Fruit fly (Drosophila melanogaster) whole organism, wandering third instar larva: ENCODE data around the gene CG9759.

ENCODE experiments used
- Abd-B ChIP-seq: fragments of >200 bp; optimal IDR thresholded peaks from 2 replicates; lab custom pipeline; 2017; ENCODE audit warnings: missing biosample characterization, missing genetic modification characterization
- CG32264 ChIP-seq: fragments of 200-800 bp; sonication (Bioruptor generic); optimal IDR thresholded peaks from 2 replicates; lab custom pipeline; 2016; ENCODE audit warnings: missing biosample characterization, missing genetic modification characterization
- CG9705 ChIP-seq: fragments of 200-800 bp; sonication (Bioruptor generic); optimal IDR thresholded peaks from 2 replicates; lab custom pipeline; 2018; ENCODE audit warnings: missing biosample characterization, mild to moderate bottlenecking, missing genetic modification characterization
- CrebA ChIP-seq: fragments of 200-800 bp; sonication (Bioruptor generic); optimal IDR thresholded peaks from 2 replicates; lab custom pipeline; 2016; ENCODE audit warnings: missing biosample characterization, mild to moderate bottlenecking, missing genetic modification characterization, borderline replicate concordance
- GATAd ChIP-seq: sonication (Bioruptor generic); optimal IDR thresholded peaks from 2 replicates; lab custom pipeline; 2016; ENCODE audit warnings: missing biosample characterization, missing genetic modification characterization
- HLH106 ChIP-seq: fragments of 200-800 bp; optimal IDR thresholded peaks from 3 replicates; lab custom pipeline; 2019; ENCODE audit warnings: missing biosample characterization, mild to moderate bottlenecking, missing genetic modification characterization, moderate library complexity
- Hr83 ChIP-seq: fragments of 200-300 bp; sonication (Bioruptor generic); optimal IDR thresholded peaks from 2 replicates; lab custom pipeline; 2016; ENCODE audit warnings: missing biosample characterization, mild to moderate bottlenecking, missing genetic modification characterization, moderate library complexity; ENCODE audit not compliant: poor library complexity, severe bottlenecking
- Mio ChIP-seq: sonication (Bioruptor generic); optimal IDR thresholded peaks from 2 replicates; lab custom pipeline; 2016; ENCODE audit warnings: missing biosample characterization, missing genetic modification characterization
- Myc ChIP-seq: fragments of >200 bp; optimal IDR thresholded peaks from 2 replicates; lab custom pipeline; 2017
- OdsH ChIP-seq: fragments of 200-800 bp; sonication (Bioruptor generic); optimal IDR thresholded peaks from 2 replicates; lab custom pipeline; 2016; ENCODE audit warnings: missing biosample characterization, mild to moderate bottlenecking, missing genetic modification characterization
- Rel ChIP-seq, 2 experiments: fragments of 200-800 bp; sonication (Bioruptor generic) in 1 of 2; optimal IDR thresholded peaks; 2 replicates in 1 of 2; 3 replicates in 1 of 2; lab custom pipeline; 2016 to 2019; ENCODE audit warnings: mild to moderate bottlenecking in 2 of 2, missing biosample characterization in 2 of 2, missing genetic modification characterization in 2 of 2, moderate library complexity in 1 of 2
- Sp1 ChIP-seq: fragments of 200-800 bp; sonication (Bioruptor generic); optimal IDR thresholded peaks from 3 replicates; lab custom pipeline; 2019; ENCODE audit warnings: missing biosample characterization, mild to moderate bottlenecking, missing genetic modification characterization, moderate library complexity
- Vsx2 ChIP-seq: fragments of 200-300, 225-300 bp; sonication (Bioruptor generic); optimal IDR thresholded peaks from 2 replicates; lab custom pipeline; 2018; ENCODE audit warnings: missing biosample characterization, missing genetic modification characterization; ENCODE audit not compliant: partially characterized antibody
- br ChIP-seq: fragments of 200-800 bp; sonication (Bioruptor generic); optimal IDR thresholded peaks from 2 replicates; lab custom pipeline; 2016; ENCODE audit warnings: missing biosample characterization, missing genetic modification characterization
- brk ChIP-seq: fragments of 200-800 bp; sonication (Bioruptor generic); optimal IDR thresholded peaks from 2 replicates; lab custom pipeline; 2016; ENCODE audit warnings: missing biosample characterization, mild to moderate bottlenecking, missing genetic modification characterization
- dl ChIP-seq, 2 experiments: fragments of 175-275, 200-275 bp in 1 of 2; fragments of 200-275 bp in 1 of 2; sonication (Bioruptor generic); optimal IDR thresholded peaks; lab custom pipeline; 2018; ENCODE audit warnings: mild to moderate bottlenecking in 2 of 2, missing biosample characterization in 2 of 2, missing genetic modification characterization in 2 of 2, moderate library complexity in 2 of 2; ENCODE audit not compliant: partially characterized antibody in 2 of 2, insufficient read depth in 1 of 2
- dsf ChIP-seq: sonication (Bioruptor generic); optimal IDR thresholded peaks from 2 replicates; lab custom pipeline; 2016; ENCODE audit warnings: missing biosample characterization, missing genetic modification characterization, borderline replicate concordance
- ey ChIP-seq: fragments of 200-800 bp; sonication (Bioruptor generic); optimal IDR thresholded peaks from 2 replicates; lab custom pipeline; 2016; ENCODE audit warnings: missing biosample characterization, missing genetic modification characterization
- foxo ChIP-seq, 2 experiments: fragments of 200-800 bp; sonication (Bioruptor generic); optimal IDR thresholded peaks; 2 replicates in 1 of 2; 3 replicates in 1 of 2; lab custom pipeline; 2016 to 2017; ENCODE audit warnings: missing biosample characterization in 2 of 2, missing genetic modification characterization in 2 of 2
- fru ChIP-seq: fragments of 200-800 bp; sonication (Bioruptor generic); optimal IDR thresholded peaks from 3 replicates; lab custom pipeline; 2016; ENCODE audit warnings: missing biosample characterization, mild to moderate bottlenecking, missing genetic modification characterization
- h ChIP-seq: fragments of 200-800 bp; sonication (Bioruptor generic); optimal IDR thresholded peaks from 3 replicates; lab custom pipeline; 2016; ENCODE audit warnings: missing biosample characterization, mild to moderate bottlenecking, missing genetic modification characterization
- jim ChIP-seq: fragments of 175-275, 200-325 bp; sonication (Bioruptor generic); optimal IDR thresholded peaks from 2 replicates; lab custom pipeline; 2016; ENCODE audit warnings: missing biosample characterization, mild to moderate bottlenecking, missing genetic modification characterization
- lola ChIP-seq: fragments of >200 bp; optimal IDR thresholded peaks from 2 replicates; lab custom pipeline; 2017; ENCODE audit warnings: missing biosample characterization, missing genetic modification characterization
- psq ChIP-seq: fragments of 200-800 bp; sonication (Bioruptor generic); optimal IDR thresholded peaks from 3 replicates; lab custom pipeline; 2017; ENCODE audit warnings: missing biosample characterization, mild to moderate bottlenecking, missing genetic modification characterization, moderate library complexity
- sage ChIP-seq: fragments of 200-800 bp; sonication (Bioruptor generic); optimal IDR thresholded peaks from 2 replicates; lab custom pipeline; 2016; ENCODE audit warnings: missing biosample characterization, mild to moderate bottlenecking, missing genetic modification characterization
- sv ChIP-seq: fragments of 200-800 bp; sonication (Bioruptor generic); optimal IDR thresholded peaks from 3 replicates; lab custom pipeline; 2016; ENCODE audit warnings: missing biosample characterization, missing genetic modification characterization
- usp ChIP-seq: fragments of >200 bp; optimal IDR thresholded peaks from 2 replicates; lab custom pipeline; 2017; ENCODE audit warnings: missing biosample characterization, missing genetic modification characterization

Gene CG9759

DNA sequence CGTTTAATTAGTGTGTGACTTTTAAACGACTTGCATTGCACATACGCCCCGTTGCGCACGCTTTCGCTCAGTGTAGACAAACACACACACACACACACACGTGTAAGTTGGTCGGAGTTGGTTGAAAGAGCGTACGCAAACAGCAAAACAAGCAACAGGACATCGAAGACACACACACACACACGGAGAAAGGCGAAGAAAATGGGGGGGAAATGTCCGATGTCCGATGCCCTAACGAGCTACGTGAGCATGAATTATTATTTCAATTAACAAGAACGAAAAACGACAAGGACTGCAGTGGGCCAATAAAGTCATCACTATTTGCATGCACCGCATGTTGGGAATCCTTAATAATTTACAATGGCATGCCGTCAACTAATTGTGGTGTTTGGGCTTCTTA, 8.2 kb upstream of the CG9759 start:
- TF ChIP-seq fru (GFP tag; lab: Kevin White, UChicago) = no peak

DNA sequence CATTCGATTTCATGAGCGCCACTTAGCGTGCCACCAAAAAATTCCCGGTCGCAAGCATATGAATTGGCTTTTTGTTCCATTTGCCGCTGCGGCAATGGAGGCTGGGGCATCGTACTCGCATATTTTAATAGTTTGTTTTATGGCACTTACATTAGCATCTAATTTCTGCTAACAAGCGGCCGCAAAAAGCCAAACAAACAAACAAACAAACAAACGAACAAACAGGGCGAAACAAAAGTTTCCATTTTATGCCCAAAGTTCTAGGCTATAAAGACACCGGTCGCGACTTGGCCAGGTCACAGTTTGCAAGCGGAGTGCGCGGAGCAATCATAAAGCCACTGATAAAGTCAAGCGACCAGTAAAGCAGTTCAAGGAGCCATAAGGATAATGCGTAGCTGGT, 6.6 kb upstream of the CG9759 start, which contains the start of gene CG9269:
CG9269 (plus strand) TSS at position 301 of the 400 bp plus-strand sequence.
- TF ChIP-seq Abd-B (GFP tag; lab: Kevin White, UChicago) (no peak), usp (GFP tag; lab: Kevin White, UChicago) (no peak), Hr83 (GFP tag; lab: Kevin White, UChicago) (no peak), Rel (GFP tag; optimal IDR thresholded peaks at IDR 0.05; lab: Kevin White, UChicago) (no peak), Rel (tag; optimal IDR thresholded peaks at IDR 0.05; lab: Kevin White, UChicago) (no peak), ey (GFP tag; lab: Kevin White, UChicago) (no peak), Mio (no peak), lola (GFP tag; lab: Kevin White, UChicago) (no peak), OdsH (GFP tag; lab: Kevin White, UChicago) (no peak), jim (no peak), brk (no peak), CG9705 (no peak), CG32264 (no peak)

DNA sequence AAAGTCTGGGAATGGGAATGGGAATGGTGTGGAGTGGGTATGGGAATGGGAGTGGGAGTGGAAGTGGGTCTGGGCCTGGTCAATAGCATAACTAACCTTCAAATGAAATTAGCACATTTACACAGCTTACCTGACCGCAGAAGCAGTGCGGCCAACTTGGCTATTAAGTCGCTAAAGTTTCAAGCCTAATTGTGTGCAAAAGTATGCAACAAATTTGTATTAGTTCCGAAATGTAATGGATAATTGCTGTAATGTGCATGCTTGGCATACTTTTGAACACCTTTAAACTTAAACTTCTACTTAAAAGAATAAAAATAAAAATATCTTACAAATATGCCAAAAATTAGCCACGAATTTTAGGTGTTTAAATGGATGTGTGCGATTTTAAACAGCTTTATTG, 6.0 kb upstream of the CG9759 start:
- TF ChIP-seq h (GFP tag; lab: Kevin White, UChicago) = no peak
- TF ChIP-seq Mio = no peak
- no peak for TF ChIP-seq foxo (GFP tag; optimal IDR thresholded peaks at IDR 0.05; lab: Kevin White, UChicago)
- TF ChIP-seq CG32264 = no peak
- no peak for TF ChIP-seq OdsH (GFP tag; lab: Kevin White, UChicago)

DNA sequence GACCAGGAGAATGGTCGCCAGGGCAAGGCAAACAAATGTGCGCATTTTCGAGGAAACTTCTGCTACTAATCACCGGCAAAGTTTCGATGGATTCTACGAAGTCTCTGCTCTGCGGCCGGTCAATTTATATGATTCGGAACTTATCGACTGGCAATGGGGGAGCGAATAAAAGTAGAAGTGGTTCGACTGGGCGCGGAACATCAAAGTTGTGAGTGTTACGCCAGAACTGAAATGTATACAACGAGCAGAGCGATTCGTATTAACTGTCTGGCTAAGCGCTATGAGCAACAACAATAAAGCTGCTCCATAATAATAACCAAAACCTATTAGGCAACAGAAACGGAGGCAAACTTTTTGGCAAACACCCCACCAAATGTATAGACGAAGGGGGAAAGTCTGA, 3.3 kb upstream of the CG9759 start, which contains the start of gene CG9757:
CG9757 (minus strand) TSS at position 101 of the 400 bp plus-strand sequence.
- no peak for TF ChIP-seq CG32264

DNA sequence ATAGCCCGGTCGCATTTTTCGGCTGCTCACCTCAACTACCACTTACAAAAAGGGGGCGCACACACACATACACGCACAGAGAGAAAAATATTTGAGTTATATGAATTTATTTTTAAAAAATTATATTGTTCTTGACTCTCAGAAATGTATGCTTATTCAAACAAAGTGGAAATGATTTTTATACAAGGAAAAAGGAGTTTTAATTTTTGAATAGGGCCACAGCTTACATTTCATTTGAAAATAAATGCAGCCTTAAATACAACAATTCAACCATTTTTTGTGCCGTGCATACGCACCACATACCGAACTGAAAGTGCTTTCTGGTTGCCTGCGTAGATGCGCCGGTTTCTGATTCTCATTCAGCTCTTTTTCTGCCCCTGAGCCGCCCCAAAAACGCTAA, 8.5 kb downstream of the CG9759 start:
- TF ChIP-seq ey (GFP tag; lab: Kevin White, UChicago) (no peak), Sp1 (GFP tag; lab: Kevin White, UChicago) (no peak), GATAd (GFP tag; lab: Kevin White, UChicago) (no peak), h (GFP tag; lab: Kevin White, UChicago) (no peak), psq (no peak), dl (GFP tag; optimal IDR thresholded peaks at IDR 0.05; lab: Kevin White, UChicago; ENCODE audit: insufficient read depth in 1 of 2, partially characterized antibody in 2 of 2) (no peak)

DNA sequence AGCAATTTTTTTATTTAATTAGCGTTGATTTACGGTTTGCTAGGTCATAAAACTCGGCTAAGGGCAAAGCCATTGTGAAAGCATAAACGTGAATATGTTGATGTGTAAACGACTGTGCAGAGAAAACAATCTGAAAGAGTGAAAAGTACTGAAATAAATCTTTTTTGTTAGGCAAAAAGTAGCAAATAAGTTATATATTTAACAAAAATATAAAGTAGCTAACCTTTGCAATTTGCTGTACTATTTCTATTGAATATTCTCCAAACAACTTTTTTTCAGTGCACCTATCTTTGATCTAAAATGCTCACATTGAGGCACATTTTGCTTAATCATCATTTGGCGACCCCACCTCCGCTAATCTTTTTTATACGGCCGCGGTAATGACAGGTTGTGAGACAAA, 12.6 kb downstream of the CG9759 start:
- TF ChIP-seq usp (GFP tag; lab: Kevin White, UChicago) (no peak), Myc (lab: Kevin White, UChicago) (no peak), dsf (GFP tag; lab: Kevin White, UChicago) (no peak), fru (GFP tag; lab: Kevin White, UChicago) (no peak), HLH106 (tag; lab: Kevin White, UChicago) (no peak), CrebA (GFP tag; lab: Kevin White, UChicago) (no peak), br (GFP tag; lab: Kevin White, UChicago) (no peak), h (GFP tag; lab: Kevin White, UChicago) (no peak), Mio (no peak), sv (GFP tag; lab: Kevin White, UChicago) (no peak), foxo (GFP tag; optimal IDR thresholded peaks at IDR 0.05; lab: Kevin White, UChicago) (no peak), Vsx2 (GFP tag; lab: Kevin White, UChicago) (no peak), ey (GFP tag; lab: Kevin White, UChicago) (no peak)

DNA sequence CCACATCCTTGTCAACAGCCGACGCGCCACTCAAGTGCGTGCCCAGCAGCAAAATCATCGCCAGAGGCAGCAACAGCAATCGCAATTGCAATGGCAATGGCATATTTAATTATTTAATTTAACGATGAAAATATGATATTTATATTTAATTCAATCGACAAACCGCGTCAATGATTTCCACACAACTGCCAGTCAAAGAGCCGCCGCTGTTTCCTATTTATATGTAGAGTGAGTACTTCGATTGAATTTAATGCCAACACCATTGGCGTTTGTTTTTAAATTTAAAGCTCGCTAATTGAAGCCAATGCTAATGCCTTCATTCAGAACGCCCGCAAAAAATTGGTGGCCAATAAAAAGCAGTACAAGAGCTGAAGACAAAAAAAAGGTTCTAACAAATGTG, 16.5 kb downstream of the CG9759 start, which contains the start of gene CG14369:
CG14369 (minus strand) TSS at position 101 of the 400 bp plus-strand sequence.
- TF ChIP-seq foxo (GFP tag; optimal IDR thresholded peaks at IDR 0.05; lab: Kevin White, UChicago) = no peak
- no peak for TF ChIP-seq sage
- no peak for TF ChIP-seq dl (GFP tag; optimal IDR thresholded peaks at IDR 0.05; lab: Kevin White, UChicago; ENCODE audit: insufficient read depth in 1 of 2, partially characterized antibody in 2 of 2)
- TF ChIP-seq CrebA (GFP tag; lab: Kevin White, UChicago) = no peak
- TF ChIP-seq HLH106 (tag; lab: Kevin White, UChicago) = no peak
